Worm (Caenorhabditis elegans): ENCODE measurements around the gene F08F8.7.
A peak's percentile ranks its signal among the peaks of the same experiment; 100 is the strongest.

F08F8.7 gene

ce11 chrIII:7347049-7347448, at the start of gene F08F8.7:
Gene F08F8.7 (minus strand): TSS chrIII:7347149.
- TF ChIP-seq blmp-1 (tag; optimal IDR thresholded peaks at IDR 0.05): no peak
- TF ChIP-seq snpc-4 (tag; optimal IDR thresholded peaks at IDR 0.05): no peak
- no peak for TF ChIP-seq nhr-28 (tag; optimal IDR thresholded peaks at IDR 0.05)
- TF ChIP-seq nhr-12 (tag; optimal IDR thresholded peaks at IDR 0.05): no peak
- no peak for TF ChIP-seq flh-1 (GFP tag; optimal IDR thresholded peaks at IDR 0.05)
- no peak for TF ChIP-seq hlh-1 (tag; optimal IDR thresholded peaks at IDR 0.05)
- TF ChIP-seq M03D4.4 (tag; optimal IDR thresholded peaks at IDR 0.05): no peak
- no peak for TF ChIP-seq lsy-2 (tag; optimal IDR thresholded peaks at IDR 0.05)
- no peak for TF ChIP-seq unc-39 (tag; optimal IDR thresholded peaks at IDR 0.05)
- no peak for TF ChIP-seq pha-4 (tag; optimal IDR thresholded peaks at IDR 0.05)

ce11 chrIII:7395354-7395753, 48.4 kb upstream of the F08F8.7 start, which contains the start of gene lgc-50:
Gene lgc-50 (minus strand): TSS chrIII:7395454.
- TF ChIP-seq blmp-1 (tag; optimal IDR thresholded peaks at IDR 0.05): no peak
- no peak for TF ChIP-seq cnd-1 (tag; optimal IDR thresholded peaks at IDR 0.05)
- TF ChIP-seq ceh-43 (GFP tag; optimal IDR thresholded peaks at IDR 0.05): no peak
- no peak for TF ChIP-seq unc-62 (GFP tag; optimal IDR thresholded peaks at IDR 0.05)

ce11 chrIII:7387359-7387758, 40.4 kb upstream of the F08F8.7 start:
- TF ChIP-seq snpc-4 (tag; optimal IDR thresholded peaks at IDR 0.05): no peak
- no peak for TF ChIP-seq bed-3 (GFP tag; optimal IDR thresholded peaks at IDR 0.05)
- no peak for TF ChIP-seq tbx-8 (GFP tag; optimal IDR thresholded peaks at IDR 0.05)
- TF ChIP-seq nhr-2 (tag; optimal IDR thresholded peaks at IDR 0.05): no peak
- TF ChIP-seq unc-39 (tag; optimal IDR thresholded peaks at IDR 0.05): no peak
- no peak for TF ChIP-seq lsy-2 (tag; optimal IDR thresholded peaks at IDR 0.05)
- no peak for TF ChIP-seq flh-1 (GFP tag; optimal IDR thresholded peaks at IDR 0.05)
- TF ChIP-seq nhr-237 (tag; optimal IDR thresholded peaks at IDR 0.05): no peak
- TF ChIP-seq blmp-1 (tag; optimal IDR thresholded peaks at IDR 0.05): no peak
- TF ChIP-seq unc-120 (tag; optimal IDR thresholded peaks at IDR 0.05; ENCODE audit: poor library complexity, severe bottlenecking): no peak
- TF ChIP-seq ceh-39 (tag; optimal IDR thresholded peaks at IDR 0.05): no peak
- no peak for TF ChIP-seq nhr-28 (tag; optimal IDR thresholded peaks at IDR 0.05)

- TF ChIP-seq unc-39 (tag; optimal IDR thresholded peaks at IDR 0.05) (no peak), sem-2 (GFP tag; optimal IDR thresholded peaks at IDR 0.05) (no peak), mls-2 (tag; optimal IDR thresholded peaks at IDR 0.05) (no peak), snpc-4 (tag; optimal IDR thresholded peaks at IDR 0.05) (no peak), ces-1 (GFP tag; optimal IDR thresholded peaks at IDR 0.05) (no peak), ham-2 (GFP tag; optimal IDR thresholded peaks at IDR 0.05) (no peak), tbx-8 (GFP tag; optimal IDR thresholded peaks at IDR 0.05) (no peak), nhr-237 (tag; optimal IDR thresholded peaks at IDR 0.05) (no peak), zip-8 (tag; optimal IDR thresholded peaks at IDR 0.05) (no peak), lin-13 (tag; optimal IDR thresholded peaks at IDR 0.05) (no peak), elt-3 (tag; optimal IDR thresholded peaks at IDR 0.05) (no peak), hlh-1 (tag; optimal IDR thresholded peaks at IDR 0.05) (no peak), mab-5 (tag; optimal IDR thresholded peaks at IDR 0.05) (no peak)
Measured at ce11 chrIII:7385929-7386328, 39.0 kb upstream of the F08F8.7 start, which contains the start of gene trd-1. Gene trd-1 (plus strand): TSS chrIII:7386229.

ce11 chrIII:7383733-7384132, 36.8 kb upstream of the F08F8.7 start, which contains the start of gene tbp-1:
Gene tbp-1 (plus strand): TSS chrIII:7384033.
- TF ChIP-seq mab-5 (tag; optimal IDR thresholded peaks at IDR 0.05) (no peak), blmp-1 (tag; optimal IDR thresholded peaks at IDR 0.05) (no peak), ceh-83 (GFP tag; optimal IDR thresholded peaks at IDR 0.05) (no peak), ham-2 (GFP tag; optimal IDR thresholded peaks at IDR 0.05) (no peak), nhr-28 (tag; optimal IDR thresholded peaks at IDR 0.05) (no peak), pha-4 (tag; optimal IDR thresholded peaks at IDR 0.05) (no peak), nhr-12 (tag; optimal IDR thresholded peaks at IDR 0.05) (no peak), ceh-39 (tag; optimal IDR thresholded peaks at IDR 0.05) (no peak), mls-2 (tag; optimal IDR thresholded peaks at IDR 0.05) (no peak), unc-39 (tag; optimal IDR thresholded peaks at IDR 0.05) (no peak), bed-3 (GFP tag; optimal IDR thresholded peaks at IDR 0.05) (no peak), M03D4.4 (tag; optimal IDR thresholded peaks at IDR 0.05) (no peak), cnd-1 (tag; optimal IDR thresholded peaks at IDR 0.05) (no peak), lsy-2 (tag; optimal IDR thresholded peaks at IDR 0.05) (no peak), hlh-1 (tag; optimal IDR thresholded peaks at IDR 0.05) (no peak), ces-1 (GFP tag; optimal IDR thresholded peaks at IDR 0.05) (no peak), snpc-4 (tag; optimal IDR thresholded peaks at IDR 0.05) (no peak)

ce11 chrIII:7381546-7382171, 34.7 kb upstream of the F08F8.7 start, which contains the start of the genes hmg-4 and T20B12.3:
Gene hmg-4 (minus strand): TSS chrIII:7381596.
Gene T20B12.3 (plus strand): TSS chrIII:7382115.
- TF ChIP-seq ces-1 (GFP tag; optimal IDR thresholded peaks at IDR 0.05) (peak; percentile 64), ceh-43 (GFP tag; optimal IDR thresholded peaks at IDR 0.05) (peak; percentile 16), elt-1 (tag; optimal IDR thresholded peaks at IDR 0.05; ENCODE audit: borderline replicate concordance, insufficient read depth) (no peak), nhr-2 (tag; optimal IDR thresholded peaks at IDR 0.05) (no peak), pha-4 (tag; optimal IDR thresholded peaks at IDR 0.05) (peak; percentile 16), lsy-2 (tag; optimal IDR thresholded peaks at IDR 0.05) (peak; percentile 94)

Measured in whole organism, mixed stage, embryonic.